Worm (Caenorhabditis elegans) whole organism, L4 larva: ENCODE measurements around the gene ceh-16.

Experiments
- F26F4.8 ChIP-seq: fragments of 200-800 bp; sonication (Bioruptor generic); conservative IDR thresholded peaks from 2 replicates; pipeline ENCODE4 v1.3.6; 2022; ENCODE audit warnings: missing genetic modification characterization, missing compliant biosample characterization
- F37D6.2 ChIP-seq: sonication (generic microtip); optimal IDR thresholded peaks from 2 replicates; lab custom pipeline; 2016; ENCODE audit warnings: mild to moderate bottlenecking, missing genetic modification characterization, missing compliant biosample characterization
- R02D3.7 ChIP-seq: fragments of 150-350 bp; sonication (generic microtip); optimal IDR thresholded peaks from 3 replicates; lab custom pipeline; 2014; ENCODE audit warnings: missing biosample characterization, missing genetic modification characterization
- Y75B8A.6 ChIP-seq: fragments of 200-800 bp; sonication (Bioruptor generic); IDR thresholded peaks from 2 replicates; pipeline ENCODE4 v1.3.6; 2022; ENCODE audit warnings: missing genetic modification reagents, missing genetic modification characterization, missing compliant biosample characterization
- ZK337.2 ChIP-seq: fragments of 200-800 bp; sonication (Bioruptor generic); IDR thresholded peaks from 2 replicates; pipeline ENCODE4 v1.3.6; 2022; ENCODE audit warnings: missing genetic modification reagents, missing genetic modification characterization, missing compliant biosample characterization
- ama-1 ChIP-seq: fragments of 150-350 bp; optimal IDR thresholded peaks from 2 replicates; lab custom pipeline; 2014; ENCODE audit warnings: inconsistent platforms, mixed read lengths
- arid-1 ChIP-seq: fragments of 200-800 bp; sonication (Bioruptor generic); conservative IDR thresholded peaks from 2 replicates; pipeline ENCODE4 v1.3.6; 2022; ENCODE audit warnings: missing genetic modification reagents, missing genetic modification characterization, missing compliant biosample characterization
- ceh-32 ChIP-seq: sonication (generic microtip); optimal IDR thresholded peaks from 2 replicates; lab custom pipeline; 2016; ENCODE audit warnings: mild to moderate bottlenecking, missing genetic modification characterization, missing compliant biosample characterization; ENCODE audit not compliant: poor library complexity
- ceh-44 ChIP-seq: fragments of 200-800 bp; sonication (Bioruptor generic); IDR thresholded peaks from 2 replicates; pipeline ENCODE4 v1.3.6; 2022; ENCODE audit warnings: missing genetic modification reagents, missing genetic modification characterization, missing compliant biosample characterization
- ceh-82 ChIP-seq: sonication (generic microtip); optimal IDR thresholded peaks from 2 replicates; lab custom pipeline; 2017; ENCODE audit warnings: missing biosample characterization, missing genetic modification characterization
- ctbp-1 ChIP-seq: fragments of 200-800 bp; sonication (Bioruptor generic); IDR thresholded peaks from 2 replicates; pipeline ENCODE4 v1.3.6; 2022; ENCODE audit warnings: missing genetic modification reagents, missing genetic modification characterization, missing compliant biosample characterization
- daf-12 ChIP-seq: fragments of 150-350 bp; optimal IDR thresholded peaks from 2 replicates; lab custom pipeline; 2014; ENCODE audit warnings: missing biosample characterization, missing genetic modification reagents, missing genetic modification characterization
- daf-16 ChIP-seq, 3 experiments: sonication (generic microtip); optimal IDR thresholded peaks; 2 replicates each; lab custom pipeline; 2016 to 2017; ENCODE audit warnings: missing genetic modification characterization in 3 of 3, missing genetic modification reagents in 3 of 3, mild to moderate bottlenecking in 2 of 3, missing compliant biosample characterization in 2 of 3, missing biosample characterization in 1 of 3, moderate library complexity in 1 of 3
- daf-8 ChIP-seq: fragments of 200-800 bp; sonication (Bioruptor generic); IDR thresholded peaks from 2 replicates; pipeline ENCODE4 v1.3.6; 2022; ENCODE audit warnings: missing genetic modification characterization, missing compliant biosample characterization
- dmd-8 ChIP-seq: fragments of 200-800 bp; sonication (Bioruptor generic); IDR thresholded peaks from 2 replicates; pipeline ENCODE4 v1.3.6; 2022; ENCODE audit warnings: missing genetic modification characterization, missing compliant biosample characterization
- dpl-1 ChIP-seq: fragments of 150-350 bp; optimal IDR thresholded peaks from 2 replicates; lab custom pipeline; 2014; ENCODE audit warnings: missing biosample characterization, missing genetic modification reagents, missing genetic modification characterization
- duxl-1 ChIP-seq: sonication (generic microtip); optimal IDR thresholded peaks from 2 replicates; lab custom pipeline; 2016; ENCODE audit warnings: mild to moderate bottlenecking, missing genetic modification characterization, moderate library complexity, missing compliant biosample characterization; ENCODE audit not compliant: poor library complexity
- dve-1 ChIP-seq: sonication (generic microtip); optimal IDR thresholded peaks from 2 replicates; lab custom pipeline; 2017; ENCODE audit warnings: antibody characterized with exemption, mild to moderate bottlenecking, missing genetic modification characterization, missing compliant biosample characterization; ENCODE audit not compliant: insufficient read depth
- egl-27 ChIP-seq: sonication (generic microtip); optimal IDR thresholded peaks from 3 replicates; lab custom pipeline; 2017; ENCODE audit warnings: missing biosample characterization, missing genetic modification reagents, missing genetic modification characterization
- fkh-10 ChIP-seq: fragments of 150-350 bp; optimal IDR thresholded peaks from 2 replicates; lab custom pipeline; 2014; ENCODE audit warnings: missing biosample characterization, missing genetic modification reagents, missing genetic modification characterization
- fos-1 ChIP-seq: fragments of 150-350 bp; optimal IDR thresholded peaks from 2 replicates; lab custom pipeline; 2014; ENCODE audit warnings: missing biosample characterization, missing genetic modification characterization
- gei-8 ChIP-seq: fragments of 200-800 bp; sonication (Bioruptor generic); optimal IDR thresholded peaks from 2 replicates; lab custom pipeline; 2018; ENCODE audit warnings: mild to moderate bottlenecking, missing genetic modification characterization, missing compliant biosample characterization
- hif-1 ChIP-seq, 2 experiments: sonication (generic microtip); optimal IDR thresholded peaks; 2 replicates each; lab custom pipeline; 2016 to 2017; ENCODE audit warnings: missing compliant biosample characterization in 2 of 2, missing genetic modification characterization in 2 of 2, missing genetic modification reagents in 2 of 2, missing genotype in 2 of 2, mild to moderate bottlenecking in 1 of 2
- hlh-11 ChIP-seq: fragments of 200-800 bp; sonication (Bioruptor generic); optimal IDR thresholded peaks from 2 replicates; lab custom pipeline; 2018; ENCODE audit warnings: mild to moderate bottlenecking, missing genetic modification characterization, missing compliant biosample characterization
- hlh-30 ChIP-seq: sonication (generic microtip); optimal IDR thresholded peaks from 2 replicates; lab custom pipeline; 2017; ENCODE audit warnings: antibody characterized with exemption, mild to moderate bottlenecking, missing genetic modification characterization, missing compliant biosample characterization; ENCODE audit not compliant: insufficient read depth
- hmg-1.1 ChIP-seq: fragments of 200-800 bp; sonication (Bioruptor generic); IDR thresholded peaks from 2 replicates; pipeline ENCODE4 v1.3.6; 2022; ENCODE audit warnings: missing genetic modification reagents, missing genetic modification characterization, missing compliant biosample characterization
- jun-1 ChIP-seq: fragments of 150-350 bp; optimal IDR thresholded peaks from 2 replicates; lab custom pipeline; 2014; ENCODE audit warnings: missing biosample characterization, missing genetic modification reagents, missing genetic modification characterization
- lin-1 ChIP-seq: fragments of 200-800 bp; sonication (Bioruptor generic); IDR thresholded peaks from 2 replicates; pipeline ENCODE4 v1.3.6; 2022; ENCODE audit warnings: missing genetic modification reagents, missing genetic modification characterization, missing compliant biosample characterization
- lin-38 ChIP-seq: fragments of 200-800 bp; sonication (Bioruptor generic); IDR thresholded peaks from 2 replicates; pipeline ENCODE4 v1.3.6; 2022; ENCODE audit warnings: missing genetic modification reagents, missing genetic modification characterization, missing compliant biosample characterization
- lin-39 ChIP-seq: fragments of 150-350 bp; optimal IDR thresholded peaks from 2 replicates; lab custom pipeline; 2014; ENCODE audit warnings: missing biosample characterization, missing genetic modification reagents, missing genetic modification characterization
- madf-5 ChIP-seq, 2 experiments: fragments of 200-800 bp; sonication (Bioruptor generic); IDR thresholded peaks; 2 replicates each; pipeline ENCODE4 v1.3.6; 2022; ENCODE audit warnings: missing compliant biosample characterization in 2 of 2, missing genetic modification characterization in 2 of 2
- mdt-29 ChIP-seq: fragments of 200-800 bp; sonication (Bioruptor generic); IDR thresholded peaks from 2 replicates; pipeline ENCODE4 v1.3.6; 2022; ENCODE audit warnings: missing genetic modification reagents, missing genetic modification characterization, missing compliant biosample characterization
- nhr-10 ChIP-seq: fragments of 150-350 bp; optimal IDR thresholded peaks from 2 replicates; lab custom pipeline; 2014; ENCODE audit warnings: missing biosample characterization, missing genetic modification characterization
- nhr-237 ChIP-seq: sonication (generic microtip); optimal IDR thresholded peaks from 2 replicates; lab custom pipeline; 2017; ENCODE audit warnings: missing biosample characterization, missing genetic modification characterization
- nhr-25 ChIP-seq: sonication (generic microtip); optimal IDR thresholded peaks from 2 replicates; lab custom pipeline; 2017; ENCODE audit warnings: missing genetic modification characterization, mild to moderate bottlenecking, missing compliant biosample characterization, antibody characterized with exemption, moderate library complexity, borderline replicate concordance; ENCODE audit not compliant: insufficient read depth
- nhr-41 ChIP-seq: fragments of 200-800 bp; sonication (Bioruptor generic); IDR thresholded peaks from 2 replicates; pipeline ENCODE4 v1.3.6; 2022; ENCODE audit warnings: missing genetic modification reagents, missing genetic modification characterization, missing compliant biosample characterization
- nhr-42 ChIP-seq: fragments of 200-800 bp; sonication (Bioruptor generic); IDR thresholded peaks from 2 replicates; pipeline ENCODE4 v1.3.6; 2022; ENCODE audit warnings: missing genetic modification characterization, missing compliant biosample characterization
- nhr-48 ChIP-seq: sonication (generic microtip); optimal IDR thresholded peaks from 2 replicates; lab custom pipeline; 2016; ENCODE audit warnings: mild to moderate bottlenecking, missing genetic modification characterization, missing compliant biosample characterization
- nhr-77 ChIP-seq: fragments of 150-350 bp; optimal IDR thresholded peaks from 2 replicates; lab custom pipeline; 2014; ENCODE audit warnings: missing biosample characterization, missing genetic modification characterization
- pha-4 ChIP-seq, 2 experiments: fragments of 150-350 bp in 1 of 2; fragments of 200-800 bp in 1 of 2; sonication (Bioruptor generic) in 1 of 2; IDR thresholded peaks in 1 of 2; optimal IDR thresholded peaks in 1 of 2; 2 replicates each; pipeline versions ENCODE4 v1.3.6 to Lab custom; 2014 to 2022; ENCODE audit warnings: missing genetic modification characterization in 2 of 2, missing genetic modification reagents in 2 of 2, missing biosample characterization in 1 of 2, missing compliant biosample characterization in 1 of 2
- php-3 ChIP-seq: fragments of 200-800 bp; sonication (Bioruptor generic); IDR thresholded peaks from 2 replicates; pipeline ENCODE4 v1.3.6; 2022; ENCODE audit warnings: missing genetic modification reagents, missing genetic modification characterization, missing compliant biosample characterization
- pqm-1 ChIP-seq: sonication (generic microtip); optimal IDR thresholded peaks from 2 replicates; lab custom pipeline; 2017; ENCODE audit warnings: missing biosample characterization, missing genetic modification characterization
- saeg-2 ChIP-seq: fragments of 200-800 bp; sonication (Bioruptor generic); IDR thresholded peaks from 2 replicates; pipeline ENCODE4 v1.3.6; 2022; ENCODE audit warnings: missing genetic modification reagents, missing genetic modification characterization, missing compliant biosample characterization
- set-16 ChIP-seq: fragments of 200-800 bp; sonication (Bioruptor generic); IDR thresholded peaks from 2 replicates; pipeline ENCODE4 v1.3.6; 2022; ENCODE audit warnings: missing genetic modification reagents, missing genetic modification characterization, missing compliant biosample characterization
- skn-1 ChIP-seq: fragments of 150-350 bp; optimal IDR thresholded peaks from 2 replicates; lab custom pipeline; 2014; ENCODE audit warnings: missing biosample characterization, missing genetic modification characterization
- spr-1 ChIP-seq: sonication (generic microtip); optimal IDR thresholded peaks from 2 replicates; lab custom pipeline; 2016; ENCODE audit warnings: mild to moderate bottlenecking, missing genetic modification characterization, missing compliant biosample characterization
- tra-1 ChIP-seq: fragments of 200-800 bp; sonication (Bioruptor generic); IDR thresholded peaks from 2 replicates; pipeline ENCODE4 v1.3.6; 2022; ENCODE audit warnings: missing genetic modification reagents, missing genetic modification characterization, missing compliant biosample characterization
- zfp-2 ChIP-seq: sonication (generic microtip); optimal IDR thresholded peaks from 2 replicates; lab custom pipeline; 2016; ENCODE audit warnings: mild to moderate bottlenecking, missing genetic modification characterization, missing compliant biosample characterization

Gene ceh-16

DNA sequence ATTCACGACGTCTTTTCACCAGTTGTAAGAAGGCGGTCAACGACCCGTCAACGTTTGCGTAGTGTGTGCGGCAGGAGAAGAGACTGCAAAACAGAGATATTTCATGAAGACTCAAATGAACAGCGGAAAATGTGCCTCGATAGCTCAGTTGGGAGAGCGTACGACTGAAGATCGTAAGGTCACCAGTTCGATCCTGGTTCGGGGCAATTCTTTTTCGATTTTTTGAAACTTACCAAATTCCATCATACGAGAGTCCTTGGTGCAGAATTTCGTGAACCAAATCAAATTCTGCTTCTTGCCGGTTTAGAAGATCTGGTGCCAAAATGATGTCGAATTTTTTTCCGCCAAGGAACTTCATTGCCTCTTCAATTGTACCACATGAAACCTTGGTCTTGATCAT, 30.4 kb downstream of the ceh-16 start (continued):
- TF ChIP-seq hlh-11 (tag; lab: Kevin White, UChicago) (peak; percentile 14), ceh-82 (no peak), dpl-1 (no peak), spr-1 (tag; lab: Kevin White, UChicago) (no peak), nhr-41 (GFP tag; lab: Robert Waterston, UW) (no peak), nhr-10 (tag; lab: Kevin White, UChicago) (no peak), nhr-25 (tag; lab: Kevin White, UChicago) (no peak), skn-1 (tag; lab: Kevin White, UChicago) (no peak), hmg-1.1 (GFP tag; lab: Robert Waterston, UW) (peak; percentile 67), daf-16 (GFP tag; optimal IDR thresholded peaks at IDR 0.05; lab: Kevin White, UChicago) (peak in 1 of 2 experiments; percentile 37), daf-16 (tag; optimal IDR thresholded peaks at IDR 0.05; lab: Kevin White, UChicago) (peak; percentile 26), daf-12 (tag; lab: Kevin White, UChicago) (no peak), R02D3.7 (tag; lab: Kevin White, UChicago) (no peak), lin-39 (tag; lab: Kevin White, UChicago) (no peak), hlh-30 (tag; lab: Kevin White, UChicago) (no peak), madf-5 (GFP tag; IDR thresholded peaks at IDR 0.05; lab: Robert Waterston, UW) (peak; percentile 11 to 64; a peak in 1 of 4 replicates), pha-4 (GFP tag; IDR thresholded peaks at IDR 0.05; lab: Robert Waterston, UW) (no peak; the same call in 1 of the 2 replicates), pha-4 (tag; optimal IDR thresholded peaks at IDR 0.05; lab: Kevin White, UChicago) (no peak), egl-27 (tag; lab: Kevin White, UChicago) (no peak), nhr-42 (GFP tag; lab: Robert Waterston, UW) (no peak), lin-38 (GFP tag; lab: Robert Waterston, UW) (peak; percentile 73), lin-1 (GFP tag; lab: Robert Waterston, UW) (peak; percentile 72), nhr-237 (no peak), tra-1 (GFP tag; lab: Robert Waterston, UW) (no peak), daf-8 (GFP tag; lab: Robert Waterston, UW) (no peak), dve-1 (tag; lab: Kevin White, UChicago) (peak; percentile 20), nhr-77 (tag; lab: Kevin White, UChicago) (no peak), nhr-48 (tag; lab: Kevin White, UChicago) (no peak), hif-1 (tag; optimal IDR thresholded peaks at IDR 0.05; lab: Kevin White, UChicago) (peak in 1 of 2 experiments; percentile 17), fos-1 (tag; lab: Kevin White, UChicago) (no peak)

DNA sequence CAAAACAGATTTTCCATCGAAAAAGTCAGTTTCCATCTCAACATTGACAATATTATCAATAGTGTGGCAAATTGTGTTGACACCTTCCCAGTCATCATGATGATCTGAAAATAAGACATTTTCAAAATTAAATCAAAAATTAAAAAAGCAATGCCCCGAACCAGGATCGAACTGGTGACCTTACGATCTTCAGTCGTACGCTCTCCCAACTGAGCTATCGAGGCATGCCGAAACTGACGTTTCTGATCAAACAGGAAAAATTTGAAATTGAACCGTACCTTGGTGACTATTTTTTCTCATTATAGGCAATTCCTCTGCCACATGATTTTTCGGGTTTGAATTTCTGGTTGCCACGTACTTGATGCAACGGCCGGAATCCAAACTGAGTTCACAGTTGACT, 30.9 kb downstream of the ceh-16 start:
- TF ChIP-seq dmd-8 (GFP tag; lab: Robert Waterston, UW) (0 out of 2 replicates have a peak, but pooled peaks have one; percentile 18), ceh-32 (tag; lab: Kevin White, UChicago) (no peak), fkh-10 (no peak), pqm-1 (no peak), ceh-44 (no peak), hlh-11 (tag; lab: Kevin White, UChicago) (no peak), jun-1 (tag; lab: Kevin White, UChicago) (no peak), ceh-82 (no peak), nhr-10 (tag; lab: Kevin White, UChicago) (no peak), Y75B8A.6 (no peak), ctbp-1 (no peak), saeg-2 (GFP tag; lab: Robert Waterston, UW) (no peak), mdt-29 (peak; percentile 21; the same call in 1 of the 2 replicates), F26F4.8 (GFP tag; lab: Robert Waterston, UW) (0 out of 2 replicates have a peak, but pooled peaks have one; percentile 36), set-16 (no peak), F37D6.2 (tag; lab: Kevin White, UChicago) (no peak), madf-5 (GFP tag; IDR thresholded peaks at IDR 0.05; lab: Robert Waterston, UW) (no peak), gei-8 (GFP tag; lab: Kevin White, UChicago) (no peak), ama-1 (lab: Kevin White, UChicago) (peak; percentile 77), fos-1 (tag; lab: Kevin White, UChicago) (no peak), zfp-2 (no peak), ZK337.2 (GFP tag; lab: Robert Waterston, UW) (no peak), arid-1 (GFP tag; lab: Robert Waterston, UW) (peak; percentile 42; the same call in 1 of the 2 replicates), duxl-1 (no peak), lin-38 (GFP tag; lab: Robert Waterston, UW) (peak; percentile 44), php-3 (GFP tag; lab: Robert Waterston, UW) (0 out of 2 replicates have a peak, but pooled peaks have one; percentile 8)
